Worm (Caenorhabditis elegans) whole organism, early embryonic: Measurements from ENCODE around the gene sek-1.

Source experiments
- F13C5.2 ChIP-seq: sonication (generic microtip); optimal IDR thresholded peaks from 2 replicates; lab custom pipeline; 2017; ENCODE audit warnings: mild to moderate bottlenecking, missing genetic modification characterization, inconsistent platforms, missing compliant biosample characterization
- ama-1 ChIP-seq: fragments of 150-350 bp; optimal IDR thresholded peaks from 2 replicates; lab custom pipeline; 2014
- ceh-13 ChIP-seq: fragments of 200-800 bp; sonication (Bioruptor generic); optimal IDR thresholded peaks from 2 replicates; lab custom pipeline; 2018; ENCODE audit warnings: mild to moderate bottlenecking, missing genetic modification characterization, missing compliant biosample characterization
- ceh-36 ChIP-seq: sonication (generic microtip); optimal IDR thresholded peaks from 2 replicates; lab custom pipeline; 2016; ENCODE audit warnings: missing genetic modification characterization, inconsistent platforms, missing compliant biosample characterization
- ets-7 ChIP-seq: sonication (generic microtip); optimal IDR thresholded peaks from 2 replicates; lab custom pipeline; 2016; ENCODE audit warnings: missing genotype, missing genetic modification characterization, missing compliant biosample characterization
- flt-1 ChIP-seq: fragments of 200-800 bp; sonication (Bioruptor generic); IDR thresholded peaks from 2 replicates; pipeline ENCODE4 v1.3.6; 2022; ENCODE audit warnings: missing genetic modification characterization, missing compliant biosample characterization
- hmg-4 ChIP-seq: fragments of 200-800 bp; sonication (Bioruptor generic); optimal IDR thresholded peaks from 2 replicates; lab custom pipeline; 2018; ENCODE audit warnings: mild to moderate bottlenecking, missing genetic modification characterization, missing compliant biosample characterization
- pes-1 ChIP-seq: fragments of 200-800 bp; sonication (Bioruptor generic); IDR thresholded peaks from 2 replicates; pipeline ENCODE4 v1.3.6; 2022; ENCODE audit warnings: missing genetic modification reagents, missing genetic modification characterization, missing compliant biosample characterization
- sea-1 ChIP-seq: fragments of 200-800 bp; sonication (Bioruptor generic); conservative IDR thresholded peaks from 2 replicates; pipeline ENCODE4 v1.3.6; 2022; ENCODE audit warnings: missing genetic modification characterization, missing compliant biosample characterization
- tbx-11 ChIP-seq: fragments of 200-800 bp; sonication (Bioruptor generic); IDR thresholded peaks from 2 replicates; pipeline ENCODE4 v1.3.6; 2022; ENCODE audit warnings: missing genetic modification characterization, missing compliant biosample characterization
- tbx-37 ChIP-seq: fragments of 200-800 bp; sonication (Bioruptor generic); conservative IDR thresholded peaks from 2 replicates; pipeline ENCODE4 v1.3.6; 2022; ENCODE audit warnings: missing genetic modification reagents, missing genetic modification characterization, missing compliant biosample characterization

ce11 chrX:7817555-7817954 is 1.0 kb downstream of the sek-1 start:
- TF ChIP-seq tbx-37 (GFP tag; lab: Robert Waterston, UW), result no peak
- no peak for TF ChIP-seq hmg-4 (GFP tag; lab: Kevin White, UChicago)
- no peak for TF ChIP-seq ama-1 (lab: Kevin White, UChicago)
- no peak for TF ChIP-seq ets-7
- TF ChIP-seq ceh-36 (tag; lab: Kevin White, UChicago), result no peak
- no peak for TF ChIP-seq sea-1 (GFP tag; lab: Robert Waterston, UW)
- TF ChIP-seq ceh-13, result no peak
- no peak for TF ChIP-seq F13C5.2
- TF ChIP-seq pes-1, result no peak
- no peak for TF ChIP-seq tbx-11 (GFP tag; lab: Robert Waterston, UW)
- TF ChIP-seq flt-1 (GFP tag; lab: Robert Waterston, UW), result no peak
